Worm (Caenorhabditis elegans): ENCODE data around the gene D1086.18.

Gene D1086.18

DNA sequence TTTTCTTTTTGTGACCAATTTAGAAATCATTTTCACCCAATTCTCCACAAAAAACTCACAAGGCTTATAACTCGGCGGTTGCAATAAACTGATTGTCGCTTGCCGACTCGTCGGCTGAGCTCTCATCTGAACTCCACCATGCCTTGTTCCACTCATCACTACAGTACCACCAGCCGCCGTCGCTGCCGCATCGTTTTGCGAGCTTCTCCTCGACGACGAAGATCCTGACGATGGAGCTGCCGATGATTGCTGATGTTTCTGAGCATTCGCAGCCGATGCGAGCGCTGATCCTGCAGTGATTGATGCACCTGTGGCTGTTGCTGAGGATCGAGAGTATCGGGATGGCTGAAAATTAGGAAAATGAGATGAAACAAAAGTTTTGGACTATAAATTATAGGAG is 35.0 kb downstream of the D1086.18 start:
- TF ChIP-seq nhr-23 (tag; optimal IDR thresholded peaks at IDR 0.05): no peak
- no peak for TF ChIP-seq ama-1 (optimal IDR thresholded peaks at IDR 0.05)
- no peak for TF ChIP-seq fkh-10 (GFP tag; optimal IDR thresholded peaks at IDR 0.05)
- no peak for TF ChIP-seq lin-15B (tag; optimal IDR thresholded peaks at IDR 0.05)
- TF ChIP-seq hmg-11 (tag; optimal IDR thresholded peaks at IDR 0.05): no peak
- no peak for TF ChIP-seq R02D3.7 (tag; optimal IDR thresholded peaks at IDR 0.05)
- TF ChIP-seq ztf-11 (tag; optimal IDR thresholded peaks at IDR 0.05): no peak
- TF ChIP-seq ZK546.5 (tag; optimal IDR thresholded peaks at IDR 0.05): no peak
- no peak for TF ChIP-seq unc-39 (tag; optimal IDR thresholded peaks at IDR 0.05)
- no peak for TF ChIP-seq ceh-16 (tag; optimal IDR thresholded peaks at IDR 0.05)
- no peak for TF ChIP-seq nhr-43 (tag; optimal IDR thresholded peaks at IDR 0.05; ENCODE audit: poor library complexity, severe bottlenecking)
- no peak for TF ChIP-seq elt-1 (tag; optimal IDR thresholded peaks at IDR 0.05)
- no peak for TF ChIP-seq ceh-28 (tag; optimal IDR thresholded peaks at IDR 0.05)
- TF ChIP-seq snpc-4 (tag; optimal IDR thresholded peaks at IDR 0.05): no peak
- TF ChIP-seq nhr-237 (tag; optimal IDR thresholded peaks at IDR 0.05): no peak

DNA sequence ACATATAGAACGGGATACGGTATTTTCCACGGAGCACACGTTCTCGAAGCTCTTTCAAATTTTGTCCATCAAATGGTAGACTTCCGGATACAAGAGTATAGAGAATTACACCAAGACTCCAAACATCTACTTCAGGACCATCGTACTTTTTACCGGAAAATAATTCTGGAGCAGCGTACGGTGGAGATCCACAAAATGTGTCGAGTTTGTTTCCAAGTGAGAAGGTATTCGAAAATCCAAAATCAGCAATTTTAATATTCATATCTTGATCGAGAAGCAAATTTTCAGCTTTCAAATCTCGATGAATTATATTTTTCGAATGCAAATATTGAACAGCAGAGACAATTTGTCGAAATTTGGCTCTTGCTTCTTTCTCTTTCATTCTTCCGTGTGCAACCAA is 37.5 kb downstream of the D1086.18 start:
- TF ChIP-seq mdl-1 (tag; optimal IDR thresholded peaks at IDR 0.05): no peak
- no peak for TF ChIP-seq fkh-10 (GFP tag; optimal IDR thresholded peaks at IDR 0.05)
- no peak for TF ChIP-seq ceh-82 (tag; optimal IDR thresholded peaks at IDR 0.05)
- no peak for TF ChIP-seq ZK546.5 (tag; optimal IDR thresholded peaks at IDR 0.05)

DNA sequence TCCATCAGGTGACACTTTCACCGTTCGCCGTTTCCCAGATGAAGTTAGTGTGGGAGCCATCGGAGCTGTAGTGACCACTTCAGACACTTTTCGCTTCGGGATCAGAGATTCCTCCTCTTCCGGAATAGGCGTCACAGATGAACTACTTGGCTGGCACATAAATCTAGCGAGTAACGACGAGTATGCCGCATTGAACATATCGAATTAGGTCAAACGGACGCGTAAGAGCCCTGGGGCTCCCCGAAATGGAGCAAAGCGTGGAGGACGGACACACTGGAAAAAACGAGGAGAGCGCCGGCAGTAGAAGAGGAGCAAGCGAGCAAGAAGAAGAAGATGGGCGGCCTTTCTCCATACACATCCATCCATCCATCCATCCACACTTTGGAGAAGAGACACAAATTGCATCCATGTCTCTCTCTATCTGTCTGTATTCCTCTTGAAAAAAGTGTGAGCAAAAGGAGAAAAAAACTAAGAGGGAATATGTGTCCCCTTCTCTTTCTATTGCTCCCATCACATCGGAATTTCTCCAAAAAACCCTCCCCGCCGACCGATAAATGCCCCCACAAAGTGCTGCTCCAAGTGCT is 40.7 kb downstream of the D1086.18 start:
- no peak for TF ChIP-seq mml-1 (tag; optimal IDR thresholded peaks at IDR 0.05)
- TF ChIP-seq fos-1 (tag; optimal IDR thresholded peaks at IDR 0.05): no peak
- TF ChIP-seq zag-1 (tag; optimal IDR thresholded peaks at IDR 0.05): no peak
- TF ChIP-seq nhr-23 (tag; optimal IDR thresholded peaks at IDR 0.05): no peak
- no peak for TF ChIP-seq ceh-28 (tag; optimal IDR thresholded peaks at IDR 0.05)
- TF ChIP-seq egl-27 (tag; optimal IDR thresholded peaks at IDR 0.05): no peak
- TF ChIP-seq daf-12 (tag; optimal IDR thresholded peaks at IDR 0.05): no peak
- no peak for TF ChIP-seq pqm-1 (tag; optimal IDR thresholded peaks at IDR 0.05)
- TF ChIP-seq elt-3 (tag; optimal IDR thresholded peaks at IDR 0.05): no peak
- TF ChIP-seq nhr-28 (tag; optimal IDR thresholded peaks at IDR 0.05): no peak
- TF ChIP-seq eor-1 (tag; optimal IDR thresholded peaks at IDR 0.05): no peak
- peak; percentile 27 for TF ChIP-seq lin-39 (tag; optimal IDR thresholded peaks at IDR 0.05)
- TF ChIP-seq egl-5 (tag; optimal IDR thresholded peaks at IDR 0.05): no peak
- TF ChIP-seq unc-62 (GFP tag; optimal IDR thresholded peaks at IDR 0.05): no peak
- no peak for TF ChIP-seq skn-1 (tag; optimal IDR thresholded peaks at IDR 0.05)
- TF ChIP-seq nhr-25 (tag; optimal IDR thresholded peaks at IDR 0.05): no peak
- peak; percentile 13 for TF ChIP-seq hmg-11 (tag; optimal IDR thresholded peaks at IDR 0.05)

DNA sequence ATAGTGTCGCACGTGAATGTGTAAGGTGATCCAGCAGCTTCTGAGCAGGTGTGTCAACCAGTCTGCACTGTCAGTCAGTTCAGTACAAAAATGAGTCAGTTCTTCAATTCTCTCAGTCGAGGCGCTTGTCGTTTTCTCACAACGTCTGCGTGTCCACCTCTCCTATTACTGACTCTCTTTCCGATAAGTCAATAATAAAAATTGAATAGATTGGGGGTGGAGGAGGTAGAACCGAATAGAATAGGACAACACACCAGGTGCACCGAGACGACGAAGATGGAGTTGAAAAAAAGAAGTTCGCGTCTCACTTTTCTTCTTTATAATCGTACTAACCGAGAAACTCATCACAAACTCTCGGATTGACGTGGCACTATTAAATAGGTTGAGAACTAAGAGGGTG is 42.1 kb downstream of the D1086.18 start:
- peak; percentile 72 for TF ChIP-seq pha-4 (tag; optimal IDR thresholded peaks at IDR 0.05)
- TF ChIP-seq nhr-28 (tag; optimal IDR thresholded peaks at IDR 0.05): no peak
- no peak for TF ChIP-seq mdl-1 (tag; optimal IDR thresholded peaks at IDR 0.05)
- TF ChIP-seq elt-2 (tag; optimal IDR thresholded peaks at IDR 0.05): peak; percentile 47
- no peak for TF ChIP-seq ZK546.5 (tag; optimal IDR thresholded peaks at IDR 0.05)
- no peak for TF ChIP-seq tbx-2 (tag; optimal IDR thresholded peaks at IDR 0.05)

DNA sequence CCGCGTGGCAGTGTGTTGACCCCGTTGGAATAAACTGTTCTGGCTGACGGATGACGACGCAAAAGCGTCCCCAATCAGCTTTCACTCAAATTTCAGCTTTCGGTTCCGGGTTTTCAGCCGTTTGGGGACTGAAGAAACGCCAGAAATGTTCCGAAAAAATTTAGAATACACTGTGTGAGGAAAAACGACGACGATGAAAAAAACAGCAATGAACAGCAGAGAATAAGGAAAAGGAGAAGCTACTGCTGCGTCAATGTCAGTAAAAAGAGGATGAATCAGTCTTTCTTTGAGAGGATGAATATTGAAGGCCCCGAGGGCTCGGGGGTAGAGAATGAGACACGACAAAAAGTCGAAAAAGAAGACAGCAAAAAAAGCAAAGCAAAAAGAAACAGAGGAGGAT is 43.2 kb downstream of the D1086.18 start:
- TF ChIP-seq ceh-9 (tag; optimal IDR thresholded peaks at IDR 0.05) (no peak), ztf-11 (tag; optimal IDR thresholded peaks at IDR 0.05) (no peak), nhr-43 (tag; optimal IDR thresholded peaks at IDR 0.05; ENCODE audit: poor library complexity, severe bottlenecking) (no peak), nhr-67 (tag; optimal IDR thresholded peaks at IDR 0.05) (no peak), jun-1 (tag; optimal IDR thresholded peaks at IDR 0.05) (no peak), tbx-2 (tag; optimal IDR thresholded peaks at IDR 0.05) (no peak), skn-1 (tag; optimal IDR thresholded peaks at IDR 0.05) (no peak), nfya-1 (tag; optimal IDR thresholded peaks at IDR 0.05; ENCODE audit: insufficient read depth) (no peak), mdl-1 (tag; optimal IDR thresholded peaks at IDR 0.05) (no peak), elt-3 (tag; optimal IDR thresholded peaks at IDR 0.05) (no peak), nhr-25 (tag; optimal IDR thresholded peaks at IDR 0.05) (no peak), nhr-12 (tag; optimal IDR thresholded peaks at IDR 0.05) (no peak), ceh-16 (tag; optimal IDR thresholded peaks at IDR 0.05) (no peak), nhr-77 (tag; optimal IDR thresholded peaks at IDR 0.05) (no peak), zag-1 (tag; optimal IDR thresholded peaks at IDR 0.05) (no peak), nhr-28 (tag; optimal IDR thresholded peaks at IDR 0.05) (no peak), lin-15B (tag; optimal IDR thresholded peaks at IDR 0.05) (no peak), ceh-82 (tag; optimal IDR thresholded peaks at IDR 0.05) (no peak)
